Worm (Caenorhabditis elegans) whole organism, L3 larva: ENCODE measurements around the gene B0244.17.
A peak's percentile ranks its signal among the peaks of the same experiment; 100 is the strongest.

Experiments
- R02D3.7 ChIP-seq: fragments of 150-350 bp; optimal IDR thresholded peaks from 2 replicates; lab custom pipeline; 2014; ENCODE audit warnings: missing biosample characterization, missing genetic modification characterization
- aly-2 ChIP-seq: fragments of 150-350 bp; optimal IDR thresholded peaks from 2 replicates; lab custom pipeline; 2014; ENCODE audit warnings: missing biosample characterization, missing genetic modification characterization
- ama-1 ChIP-seq: fragments of 150-350 bp; optimal IDR thresholded peaks from 2 replicates; lab custom pipeline; 2018
- ceh-16 ChIP-seq: sonication (generic microtip); optimal IDR thresholded peaks from 2 replicates; lab custom pipeline; 2017; ENCODE audit warnings: missing biosample characterization, missing genetic modification characterization
- ceh-28 ChIP-seq: fragments of 150-350 bp; optimal IDR thresholded peaks from 2 replicates; lab custom pipeline; 2014; ENCODE audit warnings: missing biosample characterization, missing genetic modification reagents, missing genetic modification characterization
- ceh-82 ChIP-seq: fragments of 150-350 bp; optimal IDR thresholded peaks from 2 replicates; lab custom pipeline; 2014; ENCODE audit warnings: missing biosample characterization, missing genetic modification characterization
- ceh-9 ChIP-seq: sonication (generic microtip); optimal IDR thresholded peaks from 2 replicates; lab custom pipeline; 2018; ENCODE audit warnings: missing biosample characterization, missing genetic modification characterization
- daf-12 ChIP-seq: fragments of 150-350 bp; optimal IDR thresholded peaks from 2 replicates; lab custom pipeline; 2014; ENCODE audit warnings: missing biosample characterization, missing genetic modification reagents, missing genetic modification characterization
- elt-1 ChIP-seq: fragments of 150-350 bp; optimal IDR thresholded peaks from 2 replicates; lab custom pipeline; 2014; ENCODE audit warnings: missing biosample characterization, missing genetic modification characterization
- elt-2 ChIP-seq: sonication (generic microtip); optimal IDR thresholded peaks from 2 replicates; lab custom pipeline; 2016; ENCODE audit warnings: missing genetic modification reagents, mild to moderate bottlenecking, missing genetic modification characterization, missing compliant biosample characterization
- elt-3 ChIP-seq, 3 experiments: fragments of 150-350 bp in 1 of 3; sonication (generic microtip) in 2 of 3; optimal IDR thresholded peaks; 2 replicates in 2 of 3; 4 replicates in 1 of 3; lab custom pipeline; 2014 to 2017; ENCODE audit warnings: missing biosample characterization in 3 of 3, missing genetic modification characterization in 3 of 3
- fkh-2 ChIP-seq: fragments of 150-350 bp; optimal IDR thresholded peaks from 2 replicates; lab custom pipeline; 2014; ENCODE audit warnings: missing biosample characterization, missing genetic modification reagents, missing genetic modification characterization
- fos-1 ChIP-seq: fragments of 150-350 bp; optimal IDR thresholded peaks from 2 replicates; lab custom pipeline; 2014; ENCODE audit warnings: missing biosample characterization, missing genetic modification characterization
- hmg-11 ChIP-seq: sonication (generic microtip); optimal IDR thresholded peaks from 2 replicates; lab custom pipeline; 2016; ENCODE audit warnings: missing genetic modification characterization, missing compliant biosample characterization
- jun-1 ChIP-seq: fragments of 150-350 bp; optimal IDR thresholded peaks from 2 replicates; lab custom pipeline; 2014; ENCODE audit warnings: missing biosample characterization, missing genetic modification reagents, missing genetic modification characterization
- lin-15B ChIP-seq: fragments of 150-350 bp; optimal IDR thresholded peaks from 2 replicates; lab custom pipeline; 2014; ENCODE audit warnings: missing biosample characterization, missing genetic modification characterization
- lin-39 ChIP-seq: fragments of 150-350 bp; optimal IDR thresholded peaks from 2 replicates; lab custom pipeline; 2018; ENCODE audit warnings: missing biosample characterization, missing genetic modification reagents, missing genetic modification characterization
- lsy-12 ChIP-seq: sonication (generic microtip); optimal IDR thresholded peaks from 2 replicates; lab custom pipeline; 2016; ENCODE audit warnings: mild to moderate bottlenecking, missing genetic modification characterization, missing compliant biosample characterization
- mdl-1 ChIP-seq: fragments of 150-350 bp; optimal IDR thresholded peaks from 2 replicates; lab custom pipeline; 2014; ENCODE audit warnings: missing biosample characterization, missing genetic modification characterization
- mml-1 ChIP-seq: fragments of 150-350 bp; sonication (generic microtip); optimal IDR thresholded peaks from 3 replicates; lab custom pipeline; 2014; ENCODE audit warnings: missing biosample characterization, missing genetic modification characterization
- nfya-1 ChIP-seq: sonication (generic microtip); optimal IDR thresholded peaks from 2 replicates; lab custom pipeline; 2017; ENCODE audit warnings: missing genetic modification characterization, mild to moderate bottlenecking, missing compliant biosample characterization, antibody characterized with exemption, moderate library complexity; ENCODE audit not compliant: insufficient read depth
- nhr-11 ChIP-seq: fragments of 150-350 bp; optimal IDR thresholded peaks from 2 replicates; lab custom pipeline; 2014; ENCODE audit warnings: missing biosample characterization, missing genetic modification characterization
- nhr-12 ChIP-seq: fragments of 150-350 bp; optimal IDR thresholded peaks from 2 replicates; lab custom pipeline; 2014; ENCODE audit warnings: missing biosample characterization, missing genetic modification characterization
- nhr-23 ChIP-seq: fragments of 150-350 bp; optimal IDR thresholded peaks from 2 replicates; lab custom pipeline; 2014; ENCODE audit warnings: missing biosample characterization, missing genetic modification reagents, missing genetic modification characterization
- nhr-237 ChIP-seq: fragments of 150-350 bp; optimal IDR thresholded peaks from 2 replicates; lab custom pipeline; 2014; ENCODE audit warnings: missing biosample characterization, missing genetic modification characterization
- nhr-25 ChIP-seq: sonication (generic microtip); optimal IDR thresholded peaks from 2 replicates; lab custom pipeline; 2017; ENCODE audit warnings: missing biosample characterization, missing genetic modification characterization
- nhr-28 ChIP-seq: fragments of 150-350 bp; optimal IDR thresholded peaks from 2 replicates; lab custom pipeline; 2014; ENCODE audit warnings: missing biosample characterization, missing genetic modification characterization
- nhr-43 ChIP-seq: sonication (generic microtip); optimal IDR thresholded peaks from 2 replicates; lab custom pipeline; 2016; ENCODE audit warnings: mild to moderate bottlenecking, missing genetic modification characterization, missing compliant biosample characterization; ENCODE audit not compliant: poor library complexity, severe bottlenecking
- nhr-67 ChIP-seq: fragments of 150-350 bp; optimal IDR thresholded peaks from 2 replicates; lab custom pipeline; 2014; ENCODE audit warnings: missing biosample characterization, missing genetic modification characterization
- nhr-77 ChIP-seq: fragments of 150-350 bp; optimal IDR thresholded peaks from 2 replicates; lab custom pipeline; 2014; ENCODE audit warnings: missing biosample characterization, missing genetic modification characterization
- pha-4 ChIP-seq: fragments of 150-350 bp; optimal IDR thresholded peaks from 2 replicates; lab custom pipeline; 2014; ENCODE audit warnings: missing biosample characterization, missing genetic modification reagents, missing genetic modification characterization
- pqm-1 ChIP-seq: fragments of 150-350 bp; optimal IDR thresholded peaks from 2 replicates; lab custom pipeline; 2017; ENCODE audit warnings: missing biosample characterization, missing genetic modification characterization, inconsistent platforms
- skn-1 ChIP-seq: fragments of 150-350 bp; optimal IDR thresholded peaks from 2 replicates; lab custom pipeline; 2014; ENCODE audit warnings: missing biosample characterization, missing genetic modification characterization
- snpc-4 ChIP-seq: fragments of 150-350 bp; optimal IDR thresholded peaks from 2 replicates; lab custom pipeline; 2014; ENCODE audit warnings: missing biosample characterization, missing genetic modification characterization
- tbx-2 ChIP-seq: sonication (generic microtip); optimal IDR thresholded peaks from 2 replicates; lab custom pipeline; 2016; ENCODE audit warnings: mild to moderate bottlenecking, missing genetic modification characterization, missing compliant biosample characterization
- unc-39 ChIP-seq: sonication (generic microtip); optimal IDR thresholded peaks from 4 replicates; lab custom pipeline; 2017; ENCODE audit warnings: missing biosample characterization, missing genetic modification characterization
- unc-62 ChIP-seq: fragments of 150-350 bp; sonication (generic microtip); optimal IDR thresholded peaks from 4 replicates; lab custom pipeline; 2014; ENCODE audit warnings: missing biosample characterization, missing genetic modification reagents, missing genetic modification characterization
- zag-1 ChIP-seq: fragments of 150-350 bp; optimal IDR thresholded peaks from 2 replicates; lab custom pipeline; 2014; ENCODE audit warnings: missing biosample characterization, missing genetic modification characterization
- ztf-11 ChIP-seq: fragments of 150-350 bp; optimal IDR thresholded peaks from 2 replicates; lab custom pipeline; 2014; ENCODE audit warnings: missing biosample characterization, missing genetic modification characterization
- ztf-4 ChIP-seq: fragments of 150-350 bp; optimal IDR thresholded peaks from 2 replicates; lab custom pipeline; 2014; ENCODE audit warnings: missing biosample characterization, missing genetic modification characterization

B0244.17 gene

ce11 chrIII:5711242-5711641, 21.8 kb upstream of the B0244.17 start, which contains the start of gene rbm-26:
Gene rbm-26 (plus strand): TSS chrIII:5711542.
- no peak for TF ChIP-seq ceh-28 (tag; lab: Kevin White, UChicago)
- peak; percentile 8 for TF ChIP-seq pha-4 (tag; lab: Kevin White, UChicago)

ce11 chrIII:5711881-5712643, 21.0 kb upstream of the B0244.17 start:
- TF ChIP-seq ztf-11: no peak
- TF ChIP-seq elt-3 (tag; optimal IDR thresholded peaks at IDR 0.05; lab: Kevin White, UChicago): no peak
- TF ChIP-seq unc-62 (GFP tag; lab: Kevin White, UChicago): no peak
- no peak for TF ChIP-seq lin-15B (tag; lab: Kevin White, UChicago)
- no peak for TF ChIP-seq mdl-1 (tag; lab: Kevin White, UChicago)
- no peak for TF ChIP-seq ceh-16 (tag; lab: Kevin White, UChicago)
- TF ChIP-seq snpc-4 (tag; lab: Kevin White, UChicago): no peak
- no peak for TF ChIP-seq ceh-28 (tag; lab: Kevin White, UChicago)
- no peak for TF ChIP-seq lsy-12 (tag; lab: Kevin White, UChicago)
- no peak for TF ChIP-seq nhr-11 (tag; lab: Kevin White, UChicago)
- no peak for TF ChIP-seq nhr-237 (tag; lab: Kevin White, UChicago)
- no peak for TF ChIP-seq zag-1 (tag; lab: Kevin White, UChicago)
- no peak for TF ChIP-seq nhr-67

ce11 chrIII:5714230-5714983, 18.6 kb upstream of the B0244.17 start, which contains the start of gene arf-1:
Gene arf-1 (plus strand): TSS chrIII:5714886.
- TF ChIP-seq fos-1 (tag; lab: Kevin White, UChicago): no peak
- peak; percentile 54 for TF ChIP-seq nhr-77 (tag; lab: Kevin White, UChicago)
- TF ChIP-seq unc-39 (tag; lab: Kevin White, UChicago): no peak
- TF ChIP-seq tbx-2: no peak
- peak; percentile 17 for TF ChIP-seq elt-2

ce11 chrIII:5714984-5715454, 18.0 kb upstream of the B0244.17 start:
- TF ChIP-seq aly-2: no peak
- TF ChIP-seq ztf-4 (tag; lab: Kevin White, UChicago): peak; percentile 55
- TF ChIP-seq nhr-43: peak; percentile 76
- TF ChIP-seq fos-1 (tag; lab: Kevin White, UChicago): no peak
- TF ChIP-seq mml-1: no peak
- TF ChIP-seq nhr-25 (tag; lab: Kevin White, UChicago): no peak
- no peak for TF ChIP-seq nhr-11 (tag; lab: Kevin White, UChicago)
- TF ChIP-seq nhr-28 (tag; lab: Kevin White, UChicago): no peak
- peak; percentile 59 for TF ChIP-seq ama-1

- TF ChIP-seq skn-1 (tag; lab: Kevin White, UChicago) (peak; percentile 24), elt-1 (tag; lab: Kevin White, UChicago) (no peak), unc-62 (GFP tag; lab: Kevin White, UChicago) (peak; percentile 34), nhr-67 (no peak), zag-1 (tag; lab: Kevin White, UChicago) (no peak), pha-4 (tag; lab: Kevin White, UChicago) (peak; percentile 78), ceh-28 (tag; lab: Kevin White, UChicago) (peak; percentile 65), R02D3.7 (tag; lab: Kevin White, UChicago) (peak; percentile 29), elt-2 (peak; percentile 63), nhr-12 (tag; lab: Kevin White, UChicago) (no peak), nfya-1 (tag; lab: Kevin White, UChicago) (peak; percentile 90), ceh-82 (tag; lab: Kevin White, UChicago) (no peak), lsy-12 (tag; lab: Kevin White, UChicago) (no peak), mml-1 (no peak), tbx-2 (no peak), daf-12 (tag; lab: Kevin White, UChicago) (no peak), mdl-1 (tag; lab: Kevin White, UChicago) (peak; percentile 32), jun-1 (peak; percentile 78), snpc-4 (tag; lab: Kevin White, UChicago) (peak; percentile 89), nhr-25 (tag; lab: Kevin White, UChicago) (peak; percentile 75), fkh-2 (no peak), elt-3 (tag; optimal IDR thresholded peaks at IDR 0.05; lab: Kevin White, UChicago) (peak in 1 of 3 experiments; percentile 26), ama-1 (peak; percentile 82), lin-39 (tag; lab: Kevin White, UChicago) (peak; percentile 88), nhr-23 (tag; lab: Kevin White, UChicago) (peak; percentile 63), hmg-11 (peak; percentile 88), ceh-9 (no peak), pqm-1 (tag; lab: Kevin White, UChicago) (no peak), nhr-43 (no peak), ztf-11 (no peak), nhr-28 (tag; lab: Kevin White, UChicago) (no peak)
Observed at ce11 chrIII:5715467-5715866, 17.6 kb upstream of the B0244.17 start.
